Fruit fly (Drosophila melanogaster): ENCODE results near the gene Uch-L5.

The Uch-L5 gene

DNA sequence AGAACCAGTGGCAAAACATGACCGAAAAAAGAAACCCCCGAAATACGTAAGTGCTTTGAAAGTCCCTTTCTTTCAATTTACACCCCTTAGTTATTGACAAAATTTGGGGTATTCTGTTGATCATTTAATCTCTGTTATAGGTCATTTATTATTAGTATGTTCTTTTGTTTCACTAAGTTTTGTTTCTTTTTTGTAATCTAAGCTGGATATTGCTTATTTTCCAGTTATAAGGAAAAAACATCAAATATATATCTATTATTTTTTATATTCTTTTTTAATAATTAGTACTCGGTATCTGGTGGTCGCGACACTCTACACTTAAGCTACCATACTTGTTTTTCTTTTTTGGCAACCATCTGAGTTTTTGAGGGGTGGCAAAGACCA, 31.9 kb upstream of the Uch-L5 start (continued):
- TF ChIP-seq Aef1 (GFP tag; IDR thresholded peaks at IDR 0.05) (peak; percentile 17; the same call in 1 of the 3 replicates), hkb (optimal IDR thresholded peaks at IDR 0.05) (no peak), hkb (GFP tag; IDR thresholded peaks at IDR 0.05) (peak; percentile 54), CG15696 (tag; optimal IDR thresholded peaks at IDR 0.05) (peak; percentile 15), en (GFP tag; optimal IDR thresholded peaks at IDR 0.05) (no peak), ab (GFP tag; optimal IDR thresholded peaks at IDR 0.05) (no peak), prd (optimal IDR thresholded peaks at IDR 0.05) (no peak), prd (GFP tag; IDR thresholded peaks at IDR 0.05) (peak; percentile 53; the same call in 1 of the 3 replicates), danr (GFP tag; IDR thresholded peaks at IDR 0.05) (no peak), CG2875 (GFP tag; optimal IDR thresholded peaks at IDR 0.05) (peak; percentile 68), phol (tag; optimal IDR thresholded peaks at IDR 0.05) (peak; percentile 80), Eip74EF (GFP tag; optimal IDR thresholded peaks at IDR 0.05) (peak in 1 of 2 experiments; percentile 3), CG9437 (GFP tag; optimal IDR thresholded peaks at IDR 0.05) (peak; percentile 63), hbn (GFP tag; IDR thresholded peaks at IDR 0.05; ENCODE audit: partially characterized antibody) (no peak), HLH3B (GFP tag; IDR thresholded peaks at IDR 0.05) (peak; percentile 65), ftz-f1 (GFP tag; optimal IDR thresholded peaks at IDR 0.05) (no peak), pan (optimal IDR thresholded peaks at IDR 0.05) (peak in 1 of 2 experiments; percentile 29), pan (GFP tag; optimal IDR thresholded peaks at IDR 0.05 in 1 of 2, IDR thresholded peaks at IDR 0.05 in 1 of 2) (peak in 1 of 2 experiments; percentile 28), Ptx1 (GFP tag; IDR thresholded peaks at IDR 0.05) (peak; percentile 54; the same call in 1 of the 2 replicates), Hmr (GFP tag; optimal IDR thresholded peaks at IDR 0.05) (peak; percentile 67), maf-S (GFP tag; optimal IDR thresholded peaks at IDR 0.05) (no peak), Max (GFP tag; optimal IDR thresholded peaks at IDR 0.05) (no peak), Dip2 (GFP tag; IDR thresholded peaks at IDR 0.05) (no peak), Usf (GFP tag; optimal IDR thresholded peaks at IDR 0.05) (no peak), CG2712 (tag; optimal IDR thresholded peaks at IDR 0.05) (peak; percentile 84), Hr51 (GFP tag; optimal IDR thresholded peaks at IDR 0.05) (peak in 1 of 2 experiments; percentile 75), CG7372 (GFP tag; IDR thresholded peaks at IDR 0.05) (peak; percentile 37; the same call in 1 of the 2 replicates), ind (GFP tag; optimal IDR thresholded peaks at IDR 0.05) (peak; percentile 59), Sox100B (GFP tag; optimal IDR thresholded peaks at IDR 0.05) (peak; percentile 66), dpn (GFP tag; optimal IDR thresholded peaks at IDR 0.05) (peak in 1 of 2 experiments; percentile 0), D19B (GFP tag; optimal IDR thresholded peaks at IDR 0.05) (peak; percentile 97), run (tag; optimal IDR thresholded peaks at IDR 0.05) (peak; percentile 35), wek (GFP tag; optimal IDR thresholded peaks at IDR 0.05) (peak; percentile 16), CG30403 (GFP tag; optimal IDR thresholded peaks at IDR 0.05) (peak; percentile 22), CG10209 (GFP tag; optimal IDR thresholded peaks at IDR 0.05) (peak; percentile 49), CG10979 (tag; optimal IDR thresholded peaks at IDR 0.05) (peak; percentile 79), Dek (tag; optimal IDR thresholded peaks at IDR 0.05) (peak; percentile 54), lmd (GFP tag; IDR thresholded peaks at IDR 0.05) (peak; percentile 44), CG7839 (tag; optimal IDR thresholded peaks at IDR 0.05) (peak; percentile 71), CG15514 (GFP tag; optimal IDR thresholded peaks at IDR 0.05) (no peak), vvl (GFP tag; IDR thresholded peaks at IDR 0.05) (peak; percentile 20; the same call in 1 of the 2 replicates), CG3281 (GFP tag; optimal IDR thresholded peaks at IDR 0.05) (no peak), CG8388 (GFP tag; optimal IDR thresholded peaks at IDR 0.05) (peak; percentile 72), Kr (GFP tag; optimal IDR thresholded peaks at IDR 0.05) (no peak), CG30020 (tag; optimal IDR thresholded peaks at IDR 0.05) (peak; percentile 8), scrt (GFP tag; optimal IDR thresholded peaks at IDR 0.05) (peak; percentile 31), Hand (GFP tag; optimal IDR thresholded peaks at IDR 0.05) (no peak), PHDP (tag; optimal IDR thresholded peaks at IDR 0.05) (peak; percentile 71), CG15479 (GFP tag; optimal IDR thresholded peaks at IDR 0.05) (no peak), CG9727 (GFP tag; optimal IDR thresholded peaks at IDR 0.05) (peak; percentile 63)
